Worm (Caenorhabditis elegans) whole organism, young adult: Measurements from ENCODE around the gene E02H1.1.
A peak's percentile ranks its signal among the peaks of the same experiment; 100 is the strongest.

Experiments used
- B0261.1 ChIP-seq: sonication (generic microtip); optimal IDR thresholded peaks from 2 replicates; lab custom pipeline; 2016; ENCODE audit warnings: mild to moderate bottlenecking, missing genetic modification characterization, moderate library complexity, missing compliant biosample characterization
- F22D6.2 ChIP-seq: sonication (generic microtip); optimal IDR thresholded peaks from 2 replicates; lab custom pipeline; 2016; ENCODE audit warnings: mild to moderate bottlenecking, missing genetic modification characterization, missing compliant biosample characterization
- F33H1.4 ChIP-seq: fragments of 200-800 bp; sonication (Bioruptor generic); IDR thresholded peaks from 2 replicates; pipeline ENCODE4 v1.3.6; 2022; ENCODE audit warnings: missing genetic modification reagents, missing genetic modification characterization, missing compliant biosample characterization
- F49E8.2 ChIP-seq: sonication (generic microtip); optimal IDR thresholded peaks from 3 replicates; lab custom pipeline; 2017; ENCODE audit warnings: missing genetic modification characterization, mild to moderate bottlenecking, missing compliant biosample characterization, antibody characterized with exemption, moderate library complexity; ENCODE audit not compliant: insufficient read depth
- F55B11.4 ChIP-seq: sonication (generic microtip); optimal IDR thresholded peaks from 2 replicates; lab custom pipeline; 2016; ENCODE audit warnings: missing compliant biosample characterization, missing genetic modification characterization, borderline replicate concordance; ENCODE audit not compliant: insufficient read depth
- F57A8.1 ChIP-seq: fragments of 200-800 bp; sonication (Bioruptor generic); optimal IDR thresholded peaks from 2 replicates; lab custom pipeline; 2018; ENCODE audit warnings: mild to moderate bottlenecking, missing genetic modification characterization, moderate library complexity, missing compliant biosample characterization
- F57C9.4 ChIP-seq: sonication (generic microtip); optimal IDR thresholded peaks from 2 replicates; lab custom pipeline; 2017; ENCODE audit warnings: mild to moderate bottlenecking, missing genetic modification characterization, missing compliant biosample characterization
- T07F8.4 ChIP-seq: sonication (generic microtip); optimal IDR thresholded peaks from 2 replicates; lab custom pipeline; 2016; ENCODE audit warnings: mild to moderate bottlenecking, missing genetic modification characterization, moderate library complexity, missing compliant biosample characterization
- Y53F4B.3 ChIP-seq: fragments of 200-800 bp; sonication (Bioruptor generic); IDR thresholded peaks from 2 replicates; pipeline ENCODE4 v1.3.6; 2022; ENCODE audit warnings: missing genetic modification reagents, missing genetic modification characterization, missing compliant biosample characterization
- Y56A3A.18 ChIP-seq: fragments of 200-800 bp; sonication (Bioruptor generic); IDR thresholded peaks from 2 replicates; pipeline ENCODE4 v1.3.6; 2022; ENCODE audit warnings: missing genetic modification reagents, missing genetic modification characterization, missing compliant biosample characterization
- ZK185.1 ChIP-seq: sonication (generic microtip); optimal IDR thresholded peaks from 2 replicates; lab custom pipeline; 2016; ENCODE audit warnings: mild to moderate bottlenecking, missing genetic modification characterization, missing compliant biosample characterization; ENCODE audit not compliant: poor library complexity, severe bottlenecking
- ama-1 ChIP-seq, 3 experiments: fragments of 150-350 bp in 1 of 3; sonication (generic microtip) in 2 of 3; optimal IDR thresholded peaks; 2 replicates each; lab custom pipeline; 2014 to 2018; ENCODE audit warnings: missing biosample characterization in 2 of 3, missing genetic modification characterization in 2 of 3, missing genetic modification reagents in 2 of 3
- atf-7 ChIP-seq: sonication (generic microtip); optimal IDR thresholded peaks from 2 replicates; lab custom pipeline; 2017; ENCODE audit warnings: mild to moderate bottlenecking, missing genetic modification characterization, missing compliant biosample characterization
- athp-1 ChIP-seq: sonication (generic microtip); optimal IDR thresholded peaks from 2 replicates; lab custom pipeline; 2017; ENCODE audit warnings: mild to moderate bottlenecking, missing genetic modification characterization, missing compliant biosample characterization
- bed-1 ChIP-seq: fragments of 200-800 bp; sonication (Bioruptor generic); IDR thresholded peaks from 2 replicates; pipeline ENCODE4 v1.3.6; 2022; ENCODE audit warnings: missing genetic modification reagents, missing genetic modification characterization, missing compliant biosample characterization
- cebp-1 ChIP-seq, 2 experiments: fragments of 200-800 bp in 1 of 2; sonication (Bioruptor generic) in 1 of 2; sonication (generic microtip) in 1 of 2; IDR thresholded peaks in 1 of 2; optimal IDR thresholded peaks in 1 of 2; 2 replicates each; pipeline versions ENCODE4 v1.3.6 to Lab custom; 2017 to 2022; ENCODE audit warnings: missing compliant biosample characterization in 2 of 2, missing genetic modification characterization in 2 of 2, mild to moderate bottlenecking in 1 of 2, missing genetic modification reagents in 1 of 2, moderate library complexity in 1 of 2
- efl-1 ChIP-seq: fragments of 150-350 bp; optimal IDR thresholded peaks from 2 replicates; lab custom pipeline; 2014; ENCODE audit warnings: missing biosample characterization, missing genetic modification reagents, missing genetic modification characterization
- egl-44 ChIP-seq: fragments of 200-800 bp; sonication (Bioruptor generic); IDR thresholded peaks from 2 replicates; pipeline ENCODE4 v1.3.6; 2022; ENCODE audit warnings: missing genetic modification reagents, missing genetic modification characterization, missing compliant biosample characterization
- egrh-3 ChIP-seq: fragments of 200-800 bp; sonication (Bioruptor generic); IDR thresholded peaks from 2 replicates; pipeline ENCODE4 v1.3.6; 2022; ENCODE audit warnings: missing genetic modification reagents, missing genetic modification characterization, missing compliant biosample characterization
- ekl-4 ChIP-seq: fragments of 200-800 bp; sonication (Bioruptor generic); IDR thresholded peaks from 2 replicates; pipeline ENCODE4 v1.3.6; 2022; ENCODE audit warnings: missing genetic modification reagents, missing genetic modification characterization, missing compliant biosample characterization
- ets-4 ChIP-seq: fragments of 200-800 bp; sonication (Bioruptor generic); optimal IDR thresholded peaks from 2 replicates; lab custom pipeline; 2018; ENCODE audit warnings: mild to moderate bottlenecking, missing genetic modification characterization, missing compliant biosample characterization
- hmg-20 ChIP-seq: fragments of 200-800 bp; sonication (Bioruptor generic); IDR thresholded peaks from 2 replicates; pipeline ENCODE4 v1.3.6; 2022; ENCODE audit warnings: missing genetic modification reagents, missing genetic modification characterization, missing compliant biosample characterization
- lin-35 ChIP-seq, 3 experiments: fragments of 150-350 bp in 2 of 3; sonication (generic microtip) in 1 of 3; optimal IDR thresholded peaks; 2 replicates each; lab custom pipeline; 2014 to 2018; ENCODE audit warnings: missing biosample characterization in 3 of 3, missing genetic modification characterization in 3 of 3, missing genetic modification reagents in 3 of 3
- lsy-27 ChIP-seq: sonication (generic microtip); optimal IDR thresholded peaks from 2 replicates; lab custom pipeline; 2017; ENCODE audit warnings: missing genetic modification characterization, mild to moderate bottlenecking, missing compliant biosample characterization, antibody characterized with exemption, missing genotype, borderline replicate concordance; ENCODE audit not compliant: insufficient read depth
- madf-10 ChIP-seq: sonication (generic microtip); optimal IDR thresholded peaks from 2 replicates; lab custom pipeline; 2016; ENCODE audit warnings: mild to moderate bottlenecking, missing genetic modification characterization, missing compliant biosample characterization
- madf-8 ChIP-seq: fragments of 200-800 bp; sonication (Bioruptor generic); conservative IDR thresholded peaks from 2 replicates; pipeline ENCODE4 v1.3.6; 2022; ENCODE audit warnings: missing genetic modification reagents, missing genetic modification characterization, missing compliant biosample characterization
- mcd-1 ChIP-seq: fragments of 200-800 bp; sonication (Bioruptor generic); IDR thresholded peaks from 2 replicates; pipeline ENCODE4 v1.3.6; 2022; ENCODE audit warnings: missing genetic modification reagents, missing genetic modification characterization, missing compliant biosample characterization
- mes-4 ChIP-seq: sonication (generic microtip); optimal IDR thresholded peaks from 2 replicates; lab custom pipeline; 2016; ENCODE audit warnings: missing genotype, missing genetic modification characterization, missing compliant biosample characterization
- nfyb-1 ChIP-seq: fragments of 200-800 bp; sonication (Bioruptor generic); IDR thresholded peaks from 2 replicates; pipeline ENCODE4 v1.3.6; 2022; ENCODE audit warnings: missing genetic modification reagents, missing genetic modification characterization, missing compliant biosample characterization
- nhr-80 ChIP-seq: sonication (generic microtip); optimal IDR thresholded peaks from 2 replicates; lab custom pipeline; 2016; ENCODE audit warnings: missing genetic modification characterization, missing compliant biosample characterization
- nhr-90 ChIP-seq: sonication (generic microtip); optimal IDR thresholded peaks from 2 replicates; lab custom pipeline; 2016; ENCODE audit warnings: missing genotype, mild to moderate bottlenecking, missing genetic modification characterization, missing compliant biosample characterization
- rcor-1 ChIP-seq: fragments of 200-800 bp; sonication (Bioruptor generic); IDR thresholded peaks from 2 replicates; pipeline ENCODE4 v1.3.6; 2022; ENCODE audit warnings: missing genetic modification reagents, missing genetic modification characterization, missing compliant biosample characterization
- rec-8 ChIP-seq, 2 experiments: sonication (generic microtip); optimal IDR thresholded peaks; 2 replicates each; lab custom pipeline; 2016; ENCODE audit warnings: mild to moderate bottlenecking in 2 of 2, missing genetic modification characterization in 2 of 2, missing genetic modification reagents in 2 of 2, missing genotype in 2 of 2, missing biosample characterization in 1 of 2, missing compliant biosample characterization in 1 of 2, moderate library complexity in 1 of 2
- repo-1 ChIP-seq: sonication (generic microtip); optimal IDR thresholded peaks from 2 replicates; lab custom pipeline; 2017; ENCODE audit warnings: mild to moderate bottlenecking, missing genetic modification characterization, missing compliant biosample characterization
- sdz-38 ChIP-seq: sonication (generic microtip); optimal IDR thresholded peaks from 2 replicates; lab custom pipeline; 2016; ENCODE audit warnings: missing genotype, missing genetic modification characterization, missing compliant biosample characterization
- snpc-1.3 ChIP-seq: sonication (generic microtip); optimal IDR thresholded peaks from 2 replicates; lab custom pipeline; 2017; ENCODE audit warnings: missing genetic modification characterization, mild to moderate bottlenecking, missing compliant biosample characterization, antibody characterized with exemption, moderate library complexity, missing genotype, missing genetic modification reagents; ENCODE audit not compliant: insufficient read depth
- snpc-3.4 ChIP-seq: sonication (generic microtip); optimal IDR thresholded peaks from 2 replicates; lab custom pipeline; 2017; ENCODE audit warnings: missing genetic modification characterization, mild to moderate bottlenecking, missing compliant biosample characterization, antibody characterized with exemption, moderate library complexity, missing genotype, missing genetic modification reagents
- somi-1 ChIP-seq: fragments of 200-800 bp; sonication (Bioruptor generic); optimal IDR thresholded peaks from 2 replicates; lab custom pipeline; 2018; ENCODE audit warnings: mild to moderate bottlenecking, missing genetic modification characterization, missing compliant biosample characterization
- unc-130 ChIP-seq: sonication (generic microtip); optimal IDR thresholded peaks from 2 replicates; lab custom pipeline; 2016; ENCODE audit warnings: missing genetic modification reagents, missing genetic modification characterization, missing compliant biosample characterization
- ztf-25 ChIP-seq: fragments of 200-800 bp; sonication (Bioruptor generic); IDR thresholded peaks from 2 replicates; pipeline ENCODE4 v1.3.6; 2022; ENCODE audit warnings: missing genetic modification reagents, missing genetic modification characterization, missing compliant biosample characterization

The E02H1.1 gene

ce11 chrII:9589667-9590066, 1.3 kb downstream of the E02H1.1 start, which contains the start of gene eral-1:
TSS of gene eral-1 (minus strand) at chrII:9589767.
- TF ChIP-seq rec-8 (tag; optimal IDR thresholded peaks at IDR 0.05; lab: Kevin White, UChicago) (no peak), athp-1 (no peak), ekl-4 (GFP tag; lab: Robert Waterston, UW) (no peak), Y56A3A.18 (GFP tag; lab: Robert Waterston, UW) (no peak), F49E8.2 (no peak), F22D6.2 (tag; lab: Kevin White, UChicago) (no peak), lin-35 (GFP tag; optimal IDR thresholded peaks at IDR 0.05; lab: Kevin White, UChicago) (no peak), atf-7 (tag; lab: Kevin White, UChicago) (no peak), lsy-27 (no peak), efl-1 (no peak), T07F8.4 (no peak), egl-44 (GFP tag; lab: Robert Waterston, UW) (no peak), unc-130 (GFP tag; lab: Kevin White, UChicago) (no peak), mcd-1 (GFP tag; lab: Robert Waterston, UW) (no peak), repo-1 (tag; lab: Kevin White, UChicago) (no peak)

- no peak for TF ChIP-seq bed-1 (GFP tag; lab: Robert Waterston, UW)
- TF ChIP-seq F55B11.4 (tag; lab: Kevin White, UChicago): no peak
- peak; percentile 5 for TF ChIP-seq nhr-80 (tag; lab: Kevin White, UChicago)
- no peak for TF ChIP-seq F33H1.4 (GFP tag; lab: Robert Waterston, UW)
- no peak for TF ChIP-seq F57C9.4
- TF ChIP-seq egrh-3 (GFP tag; lab: Robert Waterston, UW): no peak
- TF ChIP-seq B0261.1 (tag; lab: Kevin White, UChicago): no peak
Measured at ce11 chrII:9586734-9587209, 4.2 kb downstream of the E02H1.1 start, which contains the start of gene ugt-58. TSS of gene ugt-58 (minus strand) at chrII:9586784.

- TF ChIP-seq F57A8.1 (GFP tag; lab: Kevin White, UChicago) (no peak), ama-1 (optimal IDR thresholded peaks at IDR 0.05; lab: Kevin White, UChicago) (no peak), ama-1 (GFP tag; optimal IDR thresholded peaks at IDR 0.05; lab: Kevin White, UChicago) (no peak), mes-4 (tag; lab: Kevin White, UChicago) (no peak), hmg-20 (no peak), snpc-3.4 (tag; lab: Kevin White, UChicago) (no peak), ztf-25 (GFP tag; lab: Robert Waterston, UW) (no peak)
- TF ChIP-seq, all 124 proteins: peak for 0
Measured at ce11 chrII:9583461-9583860, 7.5 kb downstream of the E02H1.1 start, which contains the start of gene wee-1.1. TSS of gene wee-1.1 (minus strand) at chrII:9583561.

- TF ChIP-seq egrh-3 (GFP tag; lab: Robert Waterston, UW) (no peak), cebp-1 (GFP tag; IDR thresholded peaks at IDR 0.05; lab: Robert Waterston, UW) (no peak), cebp-1 (tag; optimal IDR thresholded peaks at IDR 0.05; lab: Kevin White, UChicago) (no peak), ama-1 (optimal IDR thresholded peaks at IDR 0.05; lab: Kevin White, UChicago) (no peak), ama-1 (GFP tag; optimal IDR thresholded peaks at IDR 0.05; lab: Kevin White, UChicago) (no peak), nfyb-1 (GFP tag; lab: Robert Waterston, UW) (0 out of 2 replicates have a peak, but pooled peaks have one; percentile 33)
Measured at ce11 chrII:9577630-9578029, 13.3 kb downstream of the E02H1.1 start.

DNA sequence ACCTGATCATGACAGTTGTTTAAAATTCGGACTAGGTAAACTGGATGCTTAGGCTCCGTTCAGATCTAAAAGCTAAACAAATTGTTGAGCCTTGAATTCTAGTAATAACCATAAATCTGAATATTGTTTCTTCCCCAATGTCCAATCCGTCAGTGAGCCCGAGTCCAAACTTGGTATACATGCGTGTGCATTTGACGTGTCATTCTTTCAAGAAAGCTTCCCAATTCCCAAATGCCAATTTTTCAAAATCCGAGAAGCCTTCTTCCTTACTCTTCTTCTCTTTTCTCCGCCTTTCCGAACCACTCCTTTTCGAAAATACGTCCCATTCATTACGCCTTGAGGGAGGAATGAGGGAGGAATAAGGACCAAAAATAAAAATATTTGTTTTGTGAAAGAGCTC, 14.3 kb downstream of the E02H1.1 start:
- TF ChIP-seq snpc-1.3 (no peak), ets-4 (GFP tag; lab: Kevin White, UChicago) (no peak), sdz-38 (tag; lab: Kevin White, UChicago) (no peak), F22D6.2 (tag; lab: Kevin White, UChicago) (no peak), F55B11.4 (tag; lab: Kevin White, UChicago) (no peak), somi-1 (GFP tag; lab: Kevin White, UChicago) (no peak), rcor-1 (GFP tag; lab: Robert Waterston, UW) (no peak), madf-10 (no peak), nhr-90 (tag; lab: Kevin White, UChicago) (no peak), madf-8 (no peak), mes-4 (tag; lab: Kevin White, UChicago) (no peak), ZK185.1 (no peak), Y53F4B.3 (GFP tag; lab: Robert Waterston, UW) (no peak)
